Fruit fly (Drosophila melanogaster) whole organism, prepupa: ENCODE results near the gene CG13654.

Experiments
- CG11762 ChIP-seq: fragments of 200-800 bp; sonication (Bioruptor generic); optimal IDR thresholded peaks from 3 replicates; lab custom pipeline; 2016; ENCODE audit warnings: missing biosample characterization, missing genetic modification characterization; ENCODE audit not compliant: insufficient read depth
- CG11902 ChIP-seq: fragments of 200-800 bp; sonication (Bioruptor generic); optimal IDR thresholded peaks from 3 replicates; lab custom pipeline; 2016; ENCODE audit warnings: missing biosample characterization, missing genetic modification characterization
- CG15336 ChIP-seq: fragments of 200-800 bp; sonication (Bioruptor generic); IDR thresholded peaks from 2 replicates; pipeline ENCODE4 v1.3.6; 2022; ENCODE audit warnings: missing biosample characterization, missing genetic modification characterization
- CG1621 ChIP-seq: fragments of 200-800 bp; sonication (Bioruptor generic); optimal IDR thresholded peaks from 3 replicates; lab custom pipeline; 2018; ENCODE audit warnings: missing biosample characterization, mild to moderate bottlenecking, missing genetic modification characterization
- CG16779 ChIP-seq: fragments of 200-800 bp; sonication (Bioruptor generic); optimal IDR thresholded peaks from 3 replicates; lab custom pipeline; 2017; ENCODE audit warnings: missing biosample characterization, mild to moderate bottlenecking, missing genetic modification characterization
- CG3032 ChIP-seq: fragments of 200-800 bp; optimal IDR thresholded peaks from 2 replicates; lab custom pipeline; 2019; ENCODE audit warnings: missing biosample characterization, mild to moderate bottlenecking, missing genetic modification characterization, moderate library complexity
- CG31627 ChIP-seq: fragments of 200-800 bp; sonication (Bioruptor generic); optimal IDR thresholded peaks from 3 replicates; lab custom pipeline; 2016; ENCODE audit warnings: missing biosample characterization, missing genetic modification characterization
- CG32006 ChIP-seq: fragments of 200-800 bp; sonication (Bioruptor generic); optimal IDR thresholded peaks from 3 replicates; lab custom pipeline; 2017; ENCODE audit warnings: missing biosample characterization, mild to moderate bottlenecking, missing genetic modification characterization
- CG34406 ChIP-seq: fragments of 200-800 bp; sonication (Bioruptor generic); optimal IDR thresholded peaks from 3 replicates; lab custom pipeline; 2016; ENCODE audit warnings: missing biosample characterization, missing genetic modification characterization
- CG3919 ChIP-seq: fragments of 200-800 bp; sonication (Bioruptor generic); optimal IDR thresholded peaks from 3 replicates; lab custom pipeline; 2016; ENCODE audit warnings: missing biosample characterization, missing genetic modification characterization
- CG4318 ChIP-seq: fragments of 200-800 bp; sonication (Bioruptor generic); optimal IDR thresholded peaks from 3 replicates; lab custom pipeline; 2017; ENCODE audit warnings: missing biosample characterization, mild to moderate bottlenecking, missing genetic modification characterization
- CG6163 ChIP-seq: fragments of 200-800 bp; sonication (Bioruptor generic); IDR thresholded peaks from 3 replicates; pipeline ENCODE4 v1.3.6; 2022; ENCODE audit warnings: missing biosample characterization, missing genetic modification characterization
- CG6276 ChIP-seq: fragments of 200-800 bp; sonication (Bioruptor generic); optimal IDR thresholded peaks from 2 replicates; lab custom pipeline; 2017; ENCODE audit warnings: missing biosample characterization, mild to moderate bottlenecking, missing genetic modification characterization
- CG6792 ChIP-seq: fragments of 200-800 bp; sonication (Bioruptor generic); optimal IDR thresholded peaks from 3 replicates; lab custom pipeline; 2016; ENCODE audit warnings: missing biosample characterization, missing genetic modification characterization
- CG6808 ChIP-seq: fragments of 200-800 bp; sonication (Bioruptor generic); optimal IDR thresholded peaks from 3 replicates; lab custom pipeline; 2017; ENCODE audit warnings: missing biosample characterization, missing genetic modification characterization, mild to moderate bottlenecking, moderate library complexity, missing genetic modification reagents
- CG6854 ChIP-seq: fragments of 200-800 bp; sonication (Bioruptor generic); optimal IDR thresholded peaks from 2 replicates; lab custom pipeline; 2017; ENCODE audit warnings: missing biosample characterization, mild to moderate bottlenecking, missing genetic modification characterization
- CG8319 ChIP-seq: fragments of 200-800 bp; sonication (Bioruptor generic); optimal IDR thresholded peaks from 3 replicates; lab custom pipeline; 2016; ENCODE audit warnings: missing biosample characterization, missing genetic modification characterization
- CG8632 ChIP-seq: fragments of 200-800 bp; sonication (Bioruptor generic); optimal IDR thresholded peaks from 3 replicates; lab custom pipeline; 2016; ENCODE audit warnings: missing biosample characterization, missing genetic modification characterization
- Eip75B ChIP-seq: fragments of 200-800 bp; sonication (Bioruptor generic); optimal IDR thresholded peaks from 3 replicates; lab custom pipeline; 2016; ENCODE audit warnings: missing biosample characterization, missing genetic modification characterization
- Eip78C ChIP-seq: fragments of 200-800 bp; sonication (Bioruptor generic); peaks from one replicate; lab custom pipeline; 2016; ENCODE audit warnings: missing biosample characterization, missing genetic modification characterization
- Eip93F ChIP-seq: fragments of 200-800 bp; sonication (Bioruptor generic); optimal IDR thresholded peaks from 2 replicates; lab custom pipeline; 2016; ENCODE audit warnings: missing biosample characterization, mild to moderate bottlenecking, missing genetic modification characterization
- Ets21C ChIP-seq: fragments of 200-800 bp; sonication (Bioruptor generic); optimal IDR thresholded peaks from 3 replicates; lab custom pipeline; 2016; ENCODE audit warnings: missing biosample characterization, missing genetic modification characterization
- Ets96B ChIP-seq: fragments of 200-800 bp; optimal IDR thresholded peaks from 2 replicates; lab custom pipeline; 2019; ENCODE audit warnings: missing biosample characterization, mild to moderate bottlenecking, missing genetic modification characterization, moderate library complexity
- Gug ChIP-seq: fragments of 200-800 bp; sonication (Bioruptor generic); IDR thresholded peaks from 2 replicates; pipeline ENCODE4 v1.3.6; 2022; ENCODE audit warnings: missing biosample characterization, missing genetic modification characterization
- Hr38 ChIP-seq: sonication (Bioruptor generic); optimal IDR thresholded peaks from 2 replicates; lab custom pipeline; 2016; ENCODE audit warnings: missing biosample characterization, missing genetic modification characterization
- Hr4 ChIP-seq: fragments of 200-800 bp; sonication (Bioruptor generic); optimal IDR thresholded peaks from 3 replicates; lab custom pipeline; 2016; ENCODE audit warnings: missing biosample characterization, missing genetic modification characterization
- OdsH ChIP-seq: fragments of 200-800 bp; sonication (Bioruptor generic); optimal IDR thresholded peaks from 3 replicates; lab custom pipeline; 2016; ENCODE audit warnings: missing biosample characterization, missing genetic modification characterization
- Smox ChIP-seq: fragments of 200-800 bp; sonication (Bioruptor generic); optimal IDR thresholded peaks from 3 replicates; lab custom pipeline; 2016; ENCODE audit warnings: missing biosample characterization, missing genetic modification characterization
- Sox14 ChIP-seq: fragments of 200-800 bp; sonication (Bioruptor generic); optimal IDR thresholded peaks from 3 replicates; lab custom pipeline; 2016; ENCODE audit warnings: missing biosample characterization, missing genetic modification characterization
- achi ChIP-seq: fragments of 200-800 bp; sonication (Bioruptor generic); optimal IDR thresholded peaks from 3 replicates; lab custom pipeline; 2016; ENCODE audit warnings: missing biosample characterization, missing genetic modification characterization
- cyc ChIP-seq: fragments of 200-800 bp; sonication (Bioruptor generic); optimal IDR thresholded peaks from 3 replicates; lab custom pipeline; 2016; ENCODE audit warnings: missing biosample characterization, missing genetic modification characterization
- dac ChIP-seq: fragments of 200-800 bp; sonication (Bioruptor generic); optimal IDR thresholded peaks from 2 replicates; lab custom pipeline; 2017; ENCODE audit warnings: missing biosample characterization, mild to moderate bottlenecking, missing genetic modification characterization
- esn ChIP-seq: fragments of 200-800 bp; sonication (Bioruptor generic); optimal IDR thresholded peaks from 2 replicates; lab custom pipeline; 2016; ENCODE audit warnings: missing biosample characterization, mild to moderate bottlenecking, missing genetic modification characterization, moderate library complexity
- fd59A ChIP-seq: fragments of 200-800 bp; sonication (Bioruptor generic); optimal IDR thresholded peaks from 2 replicates; lab custom pipeline; 2017; ENCODE audit warnings: missing biosample characterization, mild to moderate bottlenecking, missing genetic modification characterization, missing genetic modification reagents
- net ChIP-seq: fragments of 200-800 bp; sonication (Bioruptor generic); optimal IDR thresholded peaks from 3 replicates; lab custom pipeline; 2016; ENCODE audit warnings: missing biosample characterization, missing genetic modification characterization
- spab ChIP-seq: fragments of 200-800 bp; sonication (Bioruptor generic); optimal IDR thresholded peaks from 2 replicates; lab custom pipeline; 2017; ENCODE audit warnings: missing biosample characterization, mild to moderate bottlenecking, missing genetic modification characterization, missing genetic modification reagents
- ss ChIP-seq, 2 experiments: fragments of 200-800 bp; sonication (Bioruptor generic); optimal IDR thresholded peaks; 2 replicates in 1 of 2; 3 replicates in 1 of 2; lab custom pipeline; 2017 to 2018; ENCODE audit warnings: mild to moderate bottlenecking in 2 of 2, missing biosample characterization in 2 of 2, missing genetic modification characterization in 2 of 2, moderate library complexity in 1 of 2
- svp ChIP-seq: fragments of 200-800 bp; sonication (Bioruptor generic); peaks from one replicate; lab custom pipeline; 2016; ENCODE audit warnings: missing biosample characterization, missing genetic modification characterization
- topi ChIP-seq: fragments of 200-800 bp; sonication (Bioruptor generic); optimal IDR thresholded peaks from 3 replicates; lab custom pipeline; 2016; ENCODE audit warnings: missing biosample characterization, missing genetic modification characterization
- vri ChIP-seq: fragments of 200-800 bp; sonication (Bioruptor generic); optimal IDR thresholded peaks from 3 replicates; lab custom pipeline; 2016; ENCODE audit warnings: missing biosample characterization, mild to moderate bottlenecking, missing genetic modification characterization

Gene CG13654

DNA sequence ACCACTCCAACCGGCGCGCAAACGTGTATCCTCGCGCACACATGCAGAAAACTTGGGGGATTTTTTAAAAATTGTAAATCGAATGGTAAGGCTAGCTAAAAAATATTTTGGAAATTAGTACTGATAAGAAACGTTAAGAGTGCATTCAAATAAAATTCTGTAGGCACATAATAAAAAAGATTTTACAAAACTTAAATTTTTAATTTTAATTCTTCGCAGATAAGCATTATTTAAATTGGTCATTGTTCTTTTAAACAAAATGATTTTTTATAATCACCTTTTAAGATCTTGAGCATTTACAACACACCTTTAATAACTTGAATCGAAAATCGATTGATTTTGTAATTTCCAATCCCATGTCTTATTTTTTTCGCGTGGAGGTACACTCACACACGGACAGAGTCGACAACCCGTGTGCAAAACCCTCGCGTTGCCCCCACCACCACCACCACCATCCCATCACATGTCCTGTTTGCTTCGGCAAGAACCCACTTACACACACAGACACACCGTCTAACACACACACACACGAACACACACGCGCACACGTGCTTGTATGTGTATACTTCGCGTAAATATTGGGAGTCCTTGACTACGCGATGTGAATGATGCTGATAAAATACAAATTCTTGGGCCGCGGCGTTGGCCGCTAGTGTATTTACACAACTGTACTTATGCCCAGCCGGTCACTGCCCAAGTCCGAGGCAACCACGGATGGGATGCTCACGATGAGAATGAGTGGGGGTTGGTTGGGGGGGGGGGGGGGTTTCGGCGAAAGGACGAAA lies 32.0 kb upstream of the CG13654 start:
- TF ChIP-seq Eip93F (GFP tag; lab: Kevin White, UChicago), result no peak
- no peak for TF ChIP-seq CG6276 (GFP tag; lab: Kevin White, UChicago)
- TF ChIP-seq CG6808 (GFP tag; lab: Kevin White, UChicago), result no peak
- no peak for TF ChIP-seq cyc (GFP tag; lab: Kevin White, UChicago)
- TF ChIP-seq ss (GFP tag; optimal IDR thresholded peaks at IDR 0.05; lab: Kevin White, UChicago), result no peak
- no peak for TF ChIP-seq esn (GFP tag; lab: Kevin White, UChicago)
- peak; percentile 69 for TF ChIP-seq Eip78C
- no peak for TF ChIP-seq CG11902 (GFP tag; lab: Kevin White, UChicago)
- TF ChIP-seq CG8319, result no peak
- TF ChIP-seq svp, result peak; percentile 36
- TF ChIP-seq fd59A (GFP tag; lab: Kevin White, UChicago), result no peak
- no peak for TF ChIP-seq CG3032 (tag; lab: Kevin White, UChicago)
- TF ChIP-seq CG11762 (GFP tag; lab: Kevin White, UChicago), result no peak
- TF ChIP-seq, all 60 proteins: peak for 2

DNA sequence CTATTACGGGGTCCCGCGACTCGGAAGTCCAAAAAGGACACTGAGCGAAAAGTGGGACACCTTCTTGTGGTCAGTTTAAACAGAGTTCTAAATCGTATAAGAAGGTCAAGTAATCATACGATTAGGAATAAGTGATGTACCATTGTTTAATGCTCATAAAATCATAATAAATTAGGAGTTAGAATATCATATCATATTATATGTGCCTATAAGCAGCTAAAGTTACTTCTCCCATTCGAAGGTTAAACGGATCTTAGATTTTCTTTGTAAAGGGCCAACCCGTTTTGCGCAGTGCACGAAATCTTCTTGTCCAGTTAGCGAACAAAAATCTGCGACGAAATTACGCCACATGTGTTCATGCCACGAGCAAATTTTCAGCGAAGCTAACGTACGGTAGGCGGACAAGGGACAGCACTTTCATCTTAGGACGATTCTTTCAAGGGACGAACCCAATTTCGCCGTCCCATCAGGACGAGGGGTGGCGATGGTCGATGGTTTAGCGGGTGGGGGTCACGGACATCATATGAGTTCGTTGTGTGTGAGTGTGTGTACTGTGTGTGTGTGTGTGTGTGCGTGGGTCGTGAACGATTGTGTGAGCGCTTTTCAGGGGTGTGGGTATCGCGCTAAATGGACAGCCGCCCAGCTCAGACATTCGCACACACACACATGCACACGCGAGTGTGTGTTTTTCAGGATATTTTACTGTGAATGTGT lies 31.2 kb upstream of the CG13654 start:
- TF ChIP-seq CG3032 (tag; lab: Kevin White, UChicago) (no peak), topi (peak; percentile 5), net (no peak), svp (peak; percentile 50), Sox14 (no peak), Eip78C (peak; percentile 17), Hr38 (GFP tag; lab: Kevin White, UChicago) (no peak), CG4318 (GFP tag; lab: Kevin White, UChicago) (no peak), dac (GFP tag; lab: Kevin White, UChicago) (no peak), CG11902 (GFP tag; lab: Kevin White, UChicago) (no peak)
- TF ChIP-seq, all 60 proteins: peak for 3

dm6 chr3R:25172353-25172752 lies 27.3 kb upstream of the CG13654 start:
- TF ChIP-seq Smox (GFP tag; lab: Kevin White, UChicago) (no peak), topi (no peak), CG34406 (GFP tag; lab: Kevin White, UChicago) (no peak), CG16779 (tag; lab: Kevin White, UChicago) (no peak), CG6854 (GFP tag; lab: Kevin White, UChicago) (no peak), CG15336 (GFP tag; lab: Robert Waterston, UW) (no peak), ss (GFP tag; optimal IDR thresholded peaks at IDR 0.05; lab: Kevin White, UChicago) (no peak), CG6792 (GFP tag; lab: Kevin White, UChicago) (no peak), CG32006 (GFP tag; lab: Kevin White, UChicago) (no peak), CG8319 (no peak), CG3919 (GFP tag; lab: Kevin White, UChicago) (no peak), CG8632 (GFP tag; lab: Kevin White, UChicago) (no peak), dac (GFP tag; lab: Kevin White, UChicago) (no peak), Hr4 (GFP tag; lab: Kevin White, UChicago) (no peak), vri (no peak), OdsH (GFP tag; lab: Kevin White, UChicago) (no peak)

dm6 chr3R:25172976-25173375 lies 26.6 kb upstream of the CG13654 start:
- no peak for TF ChIP-seq Ets21C
- no peak for TF ChIP-seq achi (GFP tag; lab: Kevin White, UChicago)
- no peak for TF ChIP-seq CG6163
- TF ChIP-seq CG11762 (GFP tag; lab: Kevin White, UChicago), result no peak
- TF ChIP-seq CG31627, result no peak
- no peak for TF ChIP-seq CG6792 (GFP tag; lab: Kevin White, UChicago)
- TF ChIP-seq Ets96B (tag; lab: Kevin White, UChicago), result no peak
- no peak for TF ChIP-seq Eip75B (GFP tag; lab: Kevin White, UChicago)
- TF ChIP-seq Eip78C, result no peak
- no peak for TF ChIP-seq Gug
- no peak for TF ChIP-seq CG15336 (GFP tag; lab: Robert Waterston, UW)
- TF ChIP-seq spab (GFP tag; lab: Kevin White, UChicago), result no peak
- TF ChIP-seq CG1621 (tag; lab: Kevin White, UChicago), result no peak
- no peak for TF ChIP-seq CG34406 (GFP tag; lab: Kevin White, UChicago)
- no peak for TF ChIP-seq Smox (GFP tag; lab: Kevin White, UChicago)
- no peak for TF ChIP-seq CG8319
- no peak for TF ChIP-seq CG32006 (GFP tag; lab: Kevin White, UChicago)
- TF ChIP-seq, all 60 proteins: peak for 0
